Fruit fly (Drosophila melanogaster) whole organism, embryonic: ENCODE results near the gene retm.

Source experiments
- Ada2b ChIP-seq: fragments of 200-800 bp; sonication (Bioruptor generic); IDR thresholded peaks from 2 replicates; pipeline ENCODE4 v1.3.6; 2022; ENCODE audit warnings: missing biosample characterization, missing genetic modification characterization
- BEAF-32 ChIP-seq: fragments of 200-800 bp; sonication (Bioruptor generic); optimal IDR thresholded peaks from 3 replicates; lab custom pipeline; 2017; ENCODE audit warnings: missing biosample characterization, missing genetic modification characterization, mild to moderate bottlenecking, moderate library complexity, missing genetic modification reagents
- Bgb ChIP-seq: fragments of 200-800 bp; sonication (Bioruptor generic); IDR thresholded peaks from 2 replicates; pipeline ENCODE4 v1.3.6; 2022; ENCODE audit warnings: missing biosample characterization, missing genetic modification characterization; ENCODE audit not compliant: partially characterized antibody
- CG1024 ChIP-seq: fragments of 200-800 bp; sonication (Bioruptor generic); IDR thresholded peaks from 2 replicates; pipeline ENCODE4 v1.3.6; 2022; ENCODE audit warnings: missing biosample characterization, missing genetic modification characterization
- CG10267 ChIP-seq: fragments of 200-800 bp; sonication (Bioruptor generic); optimal IDR thresholded peaks from 2 replicates; lab custom pipeline; 2018; ENCODE audit warnings: missing biosample characterization, mild to moderate bottlenecking, missing genetic modification characterization, moderate library complexity
- CG10366 ChIP-seq: fragments of 200-800 bp; sonication (Bioruptor generic); IDR thresholded peaks from 2 replicates; pipeline ENCODE4 v1.3.6; 2022; ENCODE audit warnings: missing biosample characterization, missing genetic modification characterization
- CG12391 ChIP-seq: fragments of 200-800 bp; sonication (Bioruptor generic); optimal IDR thresholded peaks from 3 replicates; lab custom pipeline; 2018; ENCODE audit warnings: missing biosample characterization, mild to moderate bottlenecking, missing genetic modification characterization, moderate library complexity
- CG14710 ChIP-seq: fragments of 200-800 bp; sonication (Bioruptor generic); optimal IDR thresholded peaks from 3 replicates; lab custom pipeline; 2019; ENCODE audit warnings: missing biosample characterization, mild to moderate bottlenecking, missing genetic modification characterization, moderate library complexity
- CG15514 ChIP-seq: fragments of 200-800 bp; sonication (Bioruptor generic); optimal IDR thresholded peaks from 3 replicates; lab custom pipeline; 2017; ENCODE audit warnings: missing biosample characterization, missing genetic modification characterization, mild to moderate bottlenecking, moderate library complexity, missing genetic modification reagents
- CG17829 ChIP-seq: fragments of 200-800 bp; optimal IDR thresholded peaks from 2 replicates; lab custom pipeline; 2019; ENCODE audit warnings: missing biosample characterization, mild to moderate bottlenecking, missing genetic modification characterization, moderate library complexity
- CG18262 ChIP-seq: fragments of 200-800 bp; optimal IDR thresholded peaks from 3 replicates; lab custom pipeline; 2019; ENCODE audit warnings: missing biosample characterization, mild to moderate bottlenecking, missing genetic modification characterization, moderate library complexity
- CG2116 ChIP-seq: fragments of 200-800 bp; sonication (Bioruptor generic); optimal IDR thresholded peaks from 3 replicates; lab custom pipeline; 2018; ENCODE audit warnings: missing biosample characterization, mild to moderate bottlenecking, missing genetic modification characterization
- CG30020 ChIP-seq: fragments of 200-800 bp; optimal IDR thresholded peaks from 2 replicates; lab custom pipeline; 2019; ENCODE audit warnings: missing biosample characterization, mild to moderate bottlenecking, missing genetic modification characterization, moderate library complexity
- CG32532 ChIP-seq: fragments of 200-800 bp; sonication (Bioruptor generic); IDR thresholded peaks from 2 replicates; pipeline ENCODE4 v1.3.6; 2022; ENCODE audit warnings: missing biosample characterization, missing genetic modification characterization
- CG3847 ChIP-seq: fragments of 200-800 bp; sonication (Bioruptor generic); IDR thresholded peaks from 2 replicates; pipeline ENCODE4 v1.3.6; 2022; ENCODE audit warnings: missing biosample characterization, missing genetic modification characterization
- CG4424 ChIP-seq: fragments of 200-800 bp; sonication (Bioruptor generic); optimal IDR thresholded peaks from 3 replicates; lab custom pipeline; 2016; ENCODE audit warnings: missing biosample characterization, missing genetic modification characterization
- CG5180 ChIP-seq: fragments of 200-800 bp; sonication (Bioruptor generic); optimal IDR thresholded peaks from 3 replicates; lab custom pipeline; 2017; ENCODE audit warnings: missing biosample characterization, missing genetic modification characterization, mild to moderate bottlenecking, moderate library complexity, missing genetic modification reagents
- CG7357 ChIP-seq: fragments of 200-800 bp; sonication (Bioruptor generic); IDR thresholded peaks from 3 replicates; pipeline ENCODE4 v1.3.6; 2022; ENCODE audit warnings: missing biosample characterization, missing genetic modification characterization
- CG7786 ChIP-seq: fragments of 200-800 bp; sonication (Bioruptor generic); optimal IDR thresholded peaks from 2 replicates; lab custom pipeline; 2016; ENCODE audit warnings: missing biosample characterization, missing genetic modification characterization
- CG7928 ChIP-seq: fragments of 200-800 bp; sonication (Bioruptor generic); optimal IDR thresholded peaks from 2 replicates; lab custom pipeline; 2017; ENCODE audit warnings: missing biosample characterization, mild to moderate bottlenecking, missing genetic modification characterization
- CG8924 ChIP-seq: fragments of 200-800 bp; optimal IDR thresholded peaks from 3 replicates; lab custom pipeline; 2019; ENCODE audit warnings: missing biosample characterization, mild to moderate bottlenecking, missing genetic modification characterization, moderate library complexity
- Camta ChIP-seq: fragments of 200-800 bp; sonication (Bioruptor generic); optimal IDR thresholded peaks from 2 replicates; lab custom pipeline; 2016; ENCODE audit warnings: missing biosample characterization, missing genetic modification characterization
- CoRest ChIP-seq: fragments of 200-800 bp; sonication (Bioruptor generic); optimal IDR thresholded peaks from 3 replicates; lab custom pipeline; 2018; ENCODE audit warnings: missing biosample characterization, mild to moderate bottlenecking, missing genetic modification characterization, moderate library complexity
- Dek ChIP-seq: fragments of 200-800 bp; sonication (Bioruptor generic); optimal IDR thresholded peaks from 3 replicates; lab custom pipeline; 2019; ENCODE audit warnings: missing biosample characterization, mild to moderate bottlenecking, missing genetic modification characterization, moderate library complexity
- Doc3 ChIP-seq: fragments of 200-800 bp; sonication (Bioruptor generic); IDR thresholded peaks from 3 replicates; pipeline ENCODE4 v1.3.6; 2022; ENCODE audit warnings: missing biosample characterization, missing genetic modification characterization; ENCODE audit not compliant: partially characterized antibody
- Dp ChIP-seq: fragments of 200-800 bp; sonication (Bioruptor generic); optimal IDR thresholded peaks from 2 replicates; lab custom pipeline; 2018; ENCODE audit warnings: missing biosample characterization, mild to moderate bottlenecking, missing genetic modification characterization, moderate library complexity
- E2f2 ChIP-seq: fragments of 200-800 bp; sonication (Bioruptor generic); IDR thresholded peaks from 2 replicates; pipeline ENCODE4 v1.3.6; 2022; ENCODE audit warnings: missing biosample characterization, missing genetic modification characterization
- Ets65A ChIP-seq: fragments of 200-800 bp; sonication (Bioruptor generic); peaks from one replicate; lab custom pipeline; 2016; ENCODE audit warnings: missing biosample characterization, missing genetic modification characterization
- HmgZ ChIP-seq: fragments of 200-800 bp; sonication (Bioruptor generic); optimal IDR thresholded peaks from 2 replicates; lab custom pipeline; 2018; ENCODE audit warnings: missing biosample characterization, mild to moderate bottlenecking, missing genetic modification characterization
- Hmr ChIP-seq: fragments of 200-800 bp; sonication (Bioruptor generic); optimal IDR thresholded peaks from 3 replicates; lab custom pipeline; 2017; ENCODE audit warnings: mild to moderate bottlenecking, missing biosample characterization, missing genetic modification reagents, missing genetic modification characterization
- Hr78 ChIP-seq, 2 experiments: fragments of 200-800 bp in 1 of 2; fragments of >200 bp in 1 of 2; sonication (Bioruptor generic) in 1 of 2; optimal IDR thresholded peaks; 2 replicates each; lab custom pipeline; 2017 to 2019; ENCODE audit warnings: missing biosample characterization in 2 of 2, missing genetic modification characterization in 2 of 2, mild to moderate bottlenecking in 1 of 2, moderate library complexity in 1 of 2
- Med ChIP-seq: fragments of 200-800 bp; sonication (Bioruptor generic); peaks from one replicate; lab custom pipeline; 2016; ENCODE audit warnings: missing biosample characterization, missing genetic modification characterization, mild to moderate bottlenecking, inconsistent platforms, moderate library complexity
- Nf-YC ChIP-seq: fragments of 200-800 bp; optimal IDR thresholded peaks from 3 replicates; lab custom pipeline; 2019; ENCODE audit warnings: missing biosample characterization, mild to moderate bottlenecking, missing genetic modification characterization, moderate library complexity
- TFAM ChIP-seq: fragments of 200-800 bp; sonication (Bioruptor generic); optimal IDR thresholded peaks from 2 replicates; lab custom pipeline; 2017; ENCODE audit warnings: missing biosample characterization, missing genetic modification characterization, inconsistent platforms
- Tbp ChIP-seq: fragments of >200 bp; optimal IDR thresholded peaks from 2 replicates; lab custom pipeline; 2018; ENCODE audit warnings: missing biosample characterization, missing genetic modification characterization
- Usf ChIP-seq: fragments of 200-800 bp; sonication (Bioruptor generic); optimal IDR thresholded peaks from 2 replicates; lab custom pipeline; 2017; ENCODE audit warnings: missing genotype, missing biosample characterization, missing genetic modification characterization
- YL-1 ChIP-seq: fragments of 200-800 bp; sonication (Bioruptor generic); optimal IDR thresholded peaks from 3 replicates; lab custom pipeline; 2017; ENCODE audit warnings: missing biosample characterization, mild to moderate bottlenecking, missing genetic modification characterization
- ac ChIP-seq: fragments of 200-800 bp; sonication (Bioruptor generic); optimal IDR thresholded peaks from 3 replicates; lab custom pipeline; 2017; ENCODE audit warnings: missing biosample characterization, mild to moderate bottlenecking, missing genetic modification characterization
- chinmo ChIP-seq: fragments of 200-800 bp; sonication (Bioruptor generic); IDR thresholded peaks from 4 replicates; pipeline ENCODE4 v1.3.6; 2022; ENCODE audit warnings: missing biosample characterization, missing genetic modification characterization; ENCODE audit not compliant: partially characterized antibody
- dpn ChIP-seq, 2 experiments: fragments of 200-800 bp; sonication (Bioruptor generic); optimal IDR thresholded peaks; 3 replicates each; lab custom pipeline; 2016; ENCODE audit warnings: missing biosample characterization in 2 of 2, missing genetic modification characterization in 2 of 2
- exex ChIP-seq: fragments of 200-800 bp; sonication (Bioruptor generic); optimal IDR thresholded peaks from 4 replicates; lab custom pipeline; 2018; ENCODE audit warnings: missing biosample characterization, mild to moderate bottlenecking, missing genetic modification characterization, moderate library complexity
- ranshi ChIP-seq: fragments of 200-800 bp; sonication (Bioruptor generic); IDR thresholded peaks from 2 replicates; pipeline ENCODE4 v1.3.6; 2022; ENCODE audit warnings: missing biosample characterization, missing genetic modification characterization
- row ChIP-seq: fragments of 200-800 bp; sonication (Bioruptor generic); IDR thresholded peaks from 3 replicates; pipeline ENCODE4 v1.3.6; 2022; ENCODE audit warnings: missing biosample characterization, missing genetic modification characterization
- sd ChIP-seq: fragments of 200-800 bp; sonication (Bioruptor generic); optimal IDR thresholded peaks from 3 replicates; lab custom pipeline; 2018; ENCODE audit warnings: missing biosample characterization, mild to moderate bottlenecking, missing genetic modification characterization, moderate library complexity
- sens ChIP-seq: fragments of 200-800 bp; sonication (Bioruptor generic); peaks from one replicate; lab custom pipeline; 2016; ENCODE audit warnings: missing biosample characterization, missing genetic modification characterization
- stwl ChIP-seq: fragments of 200-800 bp; sonication (Bioruptor generic); optimal IDR thresholded peaks from 3 replicates; lab custom pipeline; 2018; ENCODE audit warnings: missing biosample characterization, mild to moderate bottlenecking, missing genetic modification characterization, moderate library complexity
- tna ChIP-seq: fragments of 200-800 bp; sonication (Bioruptor generic); IDR thresholded peaks from 2 replicates; pipeline ENCODE4 v1.3.6; 2022; ENCODE audit warnings: missing biosample characterization, missing genetic modification characterization; ENCODE audit not compliant: partially characterized antibody
- trem ChIP-seq: fragments of 200-800 bp; optimal IDR thresholded peaks from 3 replicates; lab custom pipeline; 2019; ENCODE audit warnings: missing biosample characterization, mild to moderate bottlenecking, missing genetic modification characterization, moderate library complexity
- zen2 ChIP-seq: fragments of 200-800 bp; sonication (Bioruptor generic); IDR thresholded peaks from 3 replicates; pipeline ENCODE4 v1.3.6; 2022; ENCODE audit warnings: missing biosample characterization, missing genetic modification characterization; ENCODE audit not compliant: partially characterized antibody

The retm gene

DNA sequence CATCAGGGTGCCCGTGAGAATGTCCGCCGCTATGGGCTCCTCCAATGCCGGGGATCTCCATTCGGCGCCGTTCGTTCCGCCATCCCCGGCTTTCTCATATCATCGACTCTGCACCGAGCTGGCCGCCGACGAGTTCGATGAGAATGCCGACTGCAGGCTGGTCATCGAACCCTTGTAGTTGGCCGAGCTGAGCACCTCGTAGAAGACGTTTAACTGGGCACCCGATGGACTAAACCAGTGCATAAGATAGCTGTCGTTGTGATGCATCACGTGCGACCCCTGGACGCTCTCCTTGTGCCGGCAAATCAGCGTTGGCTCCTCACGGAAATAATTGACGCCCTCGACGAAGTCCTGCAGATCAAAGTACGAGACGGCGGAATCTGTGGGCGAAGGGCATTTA, 6.0 kb downstream of the retm start:
- TF ChIP-seq chinmo (GFP tag; lab: Robert Waterston, UW) (0 out of 4 replicates have a peak, but pooled peaks have one; percentile 18), CG7357 (GFP tag; lab: Robert Waterston, UW) (no peak), Camta (no peak), CG5180 (GFP tag; lab: Kevin White, UChicago) (no peak), Med (peak; percentile 43), CG7786 (GFP tag; lab: Kevin White, UChicago) (no peak), Hmr (GFP tag; lab: Kevin White, UChicago) (no peak), Tbp (GFP tag; lab: Kevin White, UChicago) (no peak), row (GFP tag; lab: Robert Waterston, UW) (no peak), CG3847 (GFP tag; lab: Robert Waterston, UW) (no peak), Hr78 (GFP tag; optimal IDR thresholded peaks at IDR 0.05; lab: Kevin White, UChicago) (no peak), CG1024 (0 out of 2 replicates have a peak, but pooled peaks have one; percentile 3), CG4424 (GFP tag; lab: Kevin White, UChicago) (no peak), Bgb (GFP tag; lab: Robert Waterston, UW) (0 out of 2 replicates have a peak, but pooled peaks have one; percentile 10), ac (GFP tag; lab: Kevin White, UChicago) (no peak), sd (tag; lab: Kevin White, UChicago) (no peak), Ets65A (GFP tag; lab: Kevin White, UChicago) (peak; percentile 89), sens (GFP tag; lab: Kevin White, UChicago) (peak; percentile 26), HmgZ (tag; lab: Kevin White, UChicago) (no peak), Dp (GFP tag; lab: Kevin White, UChicago) (no peak), CG32532 (GFP tag; lab: Robert Waterston, UW) (no peak)

- TF ChIP-seq Nf-YC (tag; lab: Kevin White, UChicago) (peak; percentile 15), Usf (GFP tag; lab: Kevin White, UChicago) (no peak), Doc3 (no peak), ranshi (GFP tag; lab: Robert Waterston, UW) (no peak), CG8924 (tag; lab: Kevin White, UChicago) (peak; percentile 24), CG14710 (tag; lab: Kevin White, UChicago) (peak; percentile 59), CG10267 (tag; lab: Kevin White, UChicago) (peak; percentile 39), CG15514 (GFP tag; lab: Kevin White, UChicago) (peak; percentile 33), CG30020 (tag; lab: Kevin White, UChicago) (peak; percentile 1), CG12391 (tag; lab: Kevin White, UChicago) (peak; percentile 51), CG17829 (tag; lab: Kevin White, UChicago) (peak; percentile 27), zen2 (GFP tag; lab: Robert Waterston, UW) (no peak), E2f2 (GFP tag; lab: Robert Waterston, UW) (peak; percentile 96), exex (tag; lab: Kevin White, UChicago) (peak; percentile 41), BEAF-32 (peak; percentile 6), CG10366 (GFP tag; lab: Robert Waterston, UW) (no peak), CG2116 (GFP tag; lab: Kevin White, UChicago) (peak; percentile 26), Dek (tag; lab: Kevin White, UChicago) (peak; percentile 17), CoRest (tag; lab: Kevin White, UChicago) (peak; percentile 18), Ada2b (GFP tag; lab: Robert Waterston, UW) (no peak), trem (tag; lab: Kevin White, UChicago) (peak; percentile 68), dpn (GFP tag; optimal IDR thresholded peaks at IDR 0.05; lab: Kevin White, UChicago) (no peak), Dp (GFP tag; lab: Kevin White, UChicago) (peak; percentile 97), CG18262 (tag; lab: Kevin White, UChicago) (peak; percentile 19), tna (GFP tag; lab: Robert Waterston, UW) (no peak), sens (GFP tag; lab: Kevin White, UChicago) (peak; percentile 41), YL-1 (peak; percentile 43), stwl (peak; percentile 62), TFAM (GFP tag; lab: Kevin White, UChicago) (no peak), CG7928 (GFP tag; lab: Kevin White, UChicago) (peak; percentile 94)
These were observed 7.4 kb downstream of the retm start, which contains the start of gene Acox3 for dm6 chr2L:6448334-6448703. Gene Acox3, minus strand, starts transcription at chr2L:6448403.
